Worm (Caenorhabditis elegans) whole organism, L4/young adult: ENCODE results near the gene fbxa-167.

Experiments used
- W03F9.2 ChIP-seq: fragments of 150-350 bp; optimal IDR thresholded peaks from 2 replicates; lab custom pipeline; 2014; ENCODE audit warnings: missing biosample characterization, missing genetic modification characterization
- dao-5 ChIP-seq: sonication (generic microtip); optimal IDR thresholded peaks from 2 replicates; lab custom pipeline; 2016; ENCODE audit warnings: missing genotype, missing genetic modification characterization, moderate library complexity, missing compliant biosample characterization
- him-1 ChIP-seq: sonication (generic microtip); optimal IDR thresholded peaks from 2 replicates; lab custom pipeline; 2016; ENCODE audit warnings: missing genotype, missing genetic modification reagents, missing genetic modification characterization, missing compliant biosample characterization

ce11 chrII:13677927-13678326 lies 36.6 kb downstream of the fbxa-167 start:
- TF ChIP-seq him-1 (tag; lab: Kevin White, UChicago) = no peak
- no peak for TF ChIP-seq W03F9.2 (tag; lab: Kevin White, UChicago)
- TF ChIP-seq dao-5 (tag; lab: Kevin White, UChicago) = no peak
